Fruit fly (Drosophila melanogaster) whole organism, embryonic: ENCODE results near the gene CG14669.

ENCODE experiments used
- BEAF-32 ChIP-seq: fragments of 200-800 bp; sonication (Bioruptor generic); optimal IDR thresholded peaks from 3 replicates; lab custom pipeline; 2017; ENCODE audit warnings: missing biosample characterization, missing genetic modification characterization, mild to moderate bottlenecking, moderate library complexity, missing genetic modification reagents
- CG10979 ChIP-seq: fragments of 200-800 bp; sonication (Bioruptor generic); optimal IDR thresholded peaks from 2 replicates; lab custom pipeline; 2018; ENCODE audit warnings: missing biosample characterization, mild to moderate bottlenecking, missing genetic modification characterization, moderate library complexity
- CG11723 ChIP-seq: fragments of 200-800 bp; sonication (Bioruptor generic); optimal IDR thresholded peaks from 2 replicates; lab custom pipeline; 2017; ENCODE audit warnings: missing biosample characterization, mild to moderate bottlenecking, missing genetic modification characterization
- CG14710 ChIP-seq: fragments of 200-800 bp; sonication (Bioruptor generic); optimal IDR thresholded peaks from 3 replicates; lab custom pipeline; 2019; ENCODE audit warnings: missing biosample characterization, mild to moderate bottlenecking, missing genetic modification characterization, moderate library complexity
- CG14965 ChIP-seq: fragments of 200-800 bp; sonication (Bioruptor generic); optimal IDR thresholded peaks from 2 replicates; lab custom pipeline; 2016; ENCODE audit warnings: missing biosample characterization, missing genetic modification characterization, borderline replicate concordance
- CG15073 ChIP-seq: fragments of 200-800 bp; sonication (Bioruptor generic); optimal IDR thresholded peaks from 2 replicates; lab custom pipeline; 2016; ENCODE audit warnings: missing biosample characterization, missing genetic modification characterization
- CG1603 ChIP-seq: fragments of 200-800 bp; sonication (Bioruptor generic); optimal IDR thresholded peaks from 2 replicates; lab custom pipeline; 2019; ENCODE audit warnings: missing biosample characterization, mild to moderate bottlenecking, missing genetic modification characterization, moderate library complexity
- CG16813 ChIP-seq: fragments of 200-800 bp; sonication (Bioruptor generic); IDR thresholded peaks from 3 replicates; pipeline ENCODE4 v1.3.6; 2022; ENCODE audit warnings: missing biosample characterization, missing genetic modification characterization; ENCODE audit not compliant: partially characterized antibody
- CG17568 ChIP-seq: fragments of 200-800 bp; sonication (Bioruptor generic); optimal IDR thresholded peaks from 2 replicates; lab custom pipeline; 2018; ENCODE audit warnings: missing biosample characterization, mild to moderate bottlenecking, missing genetic modification characterization, moderate library complexity
- CG17829 ChIP-seq: fragments of 200-800 bp; optimal IDR thresholded peaks from 2 replicates; lab custom pipeline; 2019; ENCODE audit warnings: missing biosample characterization, mild to moderate bottlenecking, missing genetic modification characterization, moderate library complexity
- CG1792 ChIP-seq: fragments of 200-800 bp; sonication (Bioruptor generic); optimal IDR thresholded peaks from 2 replicates; lab custom pipeline; 2016; ENCODE audit warnings: missing biosample characterization, missing genetic modification characterization
- CG3065 ChIP-seq: fragments of 200-800 bp; sonication (Bioruptor generic); optimal IDR thresholded peaks from 2 replicates; lab custom pipeline; 2016; ENCODE audit warnings: missing biosample characterization, missing genetic modification characterization
- CG31224 ChIP-seq: fragments of 200-800 bp; sonication (Bioruptor generic); IDR thresholded peaks from 2 replicates; pipeline ENCODE4 v1.3.6; 2022; ENCODE audit warnings: missing biosample characterization, missing genetic modification characterization
- CG32767 ChIP-seq: fragments of 200-800 bp; sonication (Bioruptor generic); IDR thresholded peaks from 2 replicates; pipeline ENCODE4 v1.3.6; 2022; ENCODE audit warnings: missing biosample characterization, missing genetic modification characterization
- CG3995 ChIP-seq: fragments of 200-800 bp; sonication (Bioruptor generic); optimal IDR thresholded peaks from 3 replicates; lab custom pipeline; 2016; ENCODE audit warnings: missing biosample characterization, missing genetic modification characterization
- CG5245 ChIP-seq: fragments of 200-800 bp; sonication (Bioruptor generic); optimal IDR thresholded peaks from 3 replicates; lab custom pipeline; 2016; ENCODE audit warnings: missing biosample characterization, missing genetic modification characterization
- CG8281 ChIP-seq: fragments of 200-800 bp; sonication (Bioruptor generic); optimal IDR thresholded peaks from 2 replicates; lab custom pipeline; 2018; ENCODE audit warnings: missing biosample characterization, mild to moderate bottlenecking, missing genetic modification characterization, moderate library complexity
- CTCF ChIP-seq: fragments of 200-800 bp; sonication (Bioruptor generic); optimal IDR thresholded peaks from 2 replicates; lab custom pipeline; 2017; ENCODE audit warnings: missing biosample characterization, mild to moderate bottlenecking, missing genetic modification characterization, moderate library complexity
- Camta ChIP-seq: fragments of 200-800 bp; sonication (Bioruptor generic); optimal IDR thresholded peaks from 2 replicates; lab custom pipeline; 2016; ENCODE audit warnings: missing biosample characterization, missing genetic modification characterization
- D ChIP-seq, 2 experiments: fragments of 200-800 bp in 1 of 2; fragments of >200 bp in 1 of 2; sonication (Bioruptor generic) in 1 of 2; optimal IDR thresholded peaks; 2 replicates in 1 of 2; 3 replicates in 1 of 2; lab custom pipeline; 2017; ENCODE audit warnings: mild to moderate bottlenecking in 1 of 2, missing biosample characterization in 1 of 2, missing genetic modification characterization in 1 of 2, missing genetic modification reagents in 1 of 2
- Dek ChIP-seq: fragments of 200-800 bp; sonication (Bioruptor generic); optimal IDR thresholded peaks from 3 replicates; lab custom pipeline; 2019; ENCODE audit warnings: missing biosample characterization, mild to moderate bottlenecking, missing genetic modification characterization, moderate library complexity
- Doc2 ChIP-seq: fragments of 200-800 bp; sonication (Bioruptor generic); IDR thresholded peaks from 2 replicates; pipeline ENCODE4 v1.3.6; 2022; ENCODE audit warnings: missing biosample characterization, missing genetic modification characterization
- Eip74EF ChIP-seq, 2 experiments: fragments of 200-800 bp in 1 of 2; fragments of >200 bp in 1 of 2; sonication (Bioruptor generic) in 1 of 2; optimal IDR thresholded peaks; 2 replicates each; lab custom pipeline; 2017 to 2019; ENCODE audit warnings: missing biosample characterization in 2 of 2, missing genetic modification characterization in 2 of 2, mild to moderate bottlenecking in 1 of 2, moderate library complexity in 1 of 2
- Gsc ChIP-seq: fragments of 200-800 bp; sonication (Bioruptor generic); IDR thresholded peaks from 2 replicates; pipeline ENCODE4 v1.3.6; 2022; ENCODE audit warnings: missing biosample characterization, missing genetic modification characterization
- H15 ChIP-seq: fragments of 200-800 bp; sonication (Bioruptor generic); IDR thresholded peaks from 3 replicates; pipeline ENCODE4 v1.3.6; 2022; ENCODE audit warnings: missing biosample characterization, missing genetic modification characterization
- HLH4C ChIP-seq: fragments of 200-800 bp; sonication (Bioruptor generic); IDR thresholded peaks from 3 replicates; pipeline ENCODE4 v1.3.6; 2022; ENCODE audit warnings: missing biosample characterization, missing genetic modification characterization; ENCODE audit not compliant: partially characterized antibody
- Hey ChIP-seq: fragments of 200-800 bp; sonication (Bioruptor generic); optimal IDR thresholded peaks from 3 replicates; lab custom pipeline; 2018; ENCODE audit warnings: missing biosample characterization, mild to moderate bottlenecking, missing genetic modification characterization
- HmgD ChIP-seq: fragments of 200-800 bp; sonication (Bioruptor generic); optimal IDR thresholded peaks from 3 replicates; lab custom pipeline; 2016; ENCODE audit warnings: missing biosample characterization, missing genetic modification characterization
- Lim3 ChIP-seq: fragments of 200-800 bp; sonication (Bioruptor generic); IDR thresholded peaks from 2 replicates; pipeline ENCODE4 v1.3.6; 2022; ENCODE audit warnings: missing biosample characterization, missing genetic modification characterization
- Max ChIP-seq: fragments of 200-800 bp; sonication (Bioruptor generic); optimal IDR thresholded peaks from 2 replicates; lab custom pipeline; 2016; ENCODE audit warnings: missing biosample characterization, mild to moderate bottlenecking, missing genetic modification characterization
- Meics ChIP-seq: fragments of 200-800 bp; sonication (Bioruptor generic); optimal IDR thresholded peaks from 2 replicates; lab custom pipeline; 2017; ENCODE audit warnings: missing biosample characterization, mild to moderate bottlenecking, missing genetic modification characterization
- Mes4 ChIP-seq: fragments of 200-800 bp; sonication (Bioruptor generic); optimal IDR thresholded peaks from 2 replicates; lab custom pipeline; 2016; ENCODE audit warnings: missing biosample characterization, missing genetic modification characterization
- Ssrp ChIP-seq: fragments of 200-800 bp; sonication (Bioruptor generic); optimal IDR thresholded peaks from 2 replicates; lab custom pipeline; 2018; ENCODE audit warnings: missing biosample characterization, mild to moderate bottlenecking, missing genetic modification characterization, moderate library complexity
- Xrp1 ChIP-seq: fragments of 200-800 bp; sonication (Bioruptor generic); IDR thresholded peaks from 2 replicates; pipeline ENCODE4 v1.3.6; 2022; ENCODE audit warnings: missing biosample characterization, missing genetic modification characterization
- al ChIP-seq: fragments of 200-800 bp; sonication (Bioruptor generic); IDR thresholded peaks from 2 replicates; pipeline ENCODE4 v1.3.6; 2022; ENCODE audit warnings: missing biosample characterization, missing genetic modification characterization
- bab2 ChIP-seq: fragments of 200-800 bp; sonication (Bioruptor generic); optimal IDR thresholded peaks from 2 replicates; lab custom pipeline; 2016; ENCODE audit warnings: missing biosample characterization, missing genetic modification characterization
- chm ChIP-seq: fragments of 200-800 bp; sonication (Bioruptor generic); IDR thresholded peaks from 2 replicates; pipeline ENCODE4 v1.3.6; 2022; ENCODE audit warnings: missing biosample characterization, missing genetic modification characterization
- crc ChIP-seq: fragments of 200-800 bp; sonication (Bioruptor generic); optimal IDR thresholded peaks from 2 replicates; lab custom pipeline; 2016; ENCODE audit warnings: missing biosample characterization, missing genetic modification characterization
- dysf ChIP-seq: fragments of 200-800 bp; sonication (Bioruptor generic); IDR thresholded peaks from 3 replicates; pipeline ENCODE4 v1.3.6; 2022; ENCODE audit warnings: missing biosample characterization, missing genetic modification characterization
- gce ChIP-seq: fragments of 200-800 bp; sonication (Bioruptor generic); IDR thresholded peaks from 3 replicates; pipeline ENCODE4 v1.3.6; 2022; ENCODE audit warnings: missing biosample characterization, missing genetic modification characterization
- hth ChIP-seq: fragments of >200 bp; optimal IDR thresholded peaks from 2 replicates; lab custom pipeline; 2017; ENCODE audit warnings: inconsistent platforms
- ind ChIP-seq: fragments of 200-800 bp; sonication (Bioruptor generic); optimal IDR thresholded peaks from 3 replicates; lab custom pipeline; 2016; ENCODE audit warnings: missing biosample characterization, missing genetic modification characterization
- jigr1 ChIP-seq: fragments of 200-800 bp; sonication (Bioruptor generic); IDR thresholded peaks from 3 replicates; pipeline ENCODE4 v1.3.6; 2022; ENCODE audit warnings: missing biosample characterization, missing genetic modification characterization
- lilli ChIP-seq: fragments of 200-800 bp; sonication (Bioruptor generic); optimal IDR thresholded peaks from 3 replicates; lab custom pipeline; 2016; ENCODE audit warnings: missing biosample characterization, missing genetic modification characterization
- psq ChIP-seq: fragments of 200-800 bp; sonication (Bioruptor generic); optimal IDR thresholded peaks from 2 replicates; lab custom pipeline; 2017; ENCODE audit warnings: missing biosample characterization, missing genetic modification characterization
- pum ChIP-seq: fragments of 200-800 bp; sonication (Bioruptor generic); optimal IDR thresholded peaks from 2 replicates; lab custom pipeline; 2016; ENCODE audit warnings: missing biosample characterization, missing genetic modification characterization
- salm ChIP-seq: fragments of 200-800 bp; sonication (Bioruptor generic); optimal IDR thresholded peaks from 2 replicates; lab custom pipeline; 2018; ENCODE audit warnings: missing biosample characterization, mild to moderate bottlenecking, missing genetic modification characterization
- schlank ChIP-seq: fragments of 200-800 bp; sonication (Bioruptor generic); optimal IDR thresholded peaks from 2 replicates; lab custom pipeline; 2018; ENCODE audit warnings: missing biosample characterization, mild to moderate bottlenecking, missing genetic modification characterization
- sob ChIP-seq: fragments of 200-800 bp; sonication (Bioruptor generic); IDR thresholded peaks from 2 replicates; pipeline ENCODE4 v1.3.6; 2022; ENCODE audit warnings: missing biosample characterization, missing genetic modification characterization
- sug ChIP-seq: fragments of 200-800 bp; optimal IDR thresholded peaks from 2 replicates; lab custom pipeline; 2019; ENCODE audit warnings: missing biosample characterization, mild to moderate bottlenecking, missing genetic modification characterization, moderate library complexity
- unc-4 ChIP-seq: fragments of 200-800 bp; sonication (Bioruptor generic); IDR thresholded peaks from 2 replicates; pipeline ENCODE4 v1.3.6; 2022; ENCODE audit warnings: missing biosample characterization, missing genetic modification characterization; ENCODE audit not compliant: partially characterized antibody

Gene CG14669

dm6 chr3R:5393742-5394391 lies 20.5 kb upstream of the CG14669 start, which contains the start of gene CG1172 (continued):
- TF ChIP-seq CG14965 (GFP tag; lab: Kevin White, UChicago) (no peak), crc (GFP tag; lab: Kevin White, UChicago) (no peak), salm (tag; lab: Kevin White, UChicago) (no peak), bab2 (GFP tag; lab: Kevin White, UChicago) (no peak), Lim3 (GFP tag; lab: Robert Waterston, UW) (no peak), Ssrp (no peak), CG11723 (no peak), CG32767 (GFP tag; lab: Robert Waterston, UW) (no peak), unc-4 (GFP tag; lab: Robert Waterston, UW) (peak; percentile 82), CG8281 (tag; lab: Kevin White, UChicago) (no peak), sob (GFP tag; lab: Robert Waterston, UW) (no peak), schlank (tag; lab: Kevin White, UChicago) (no peak), CG17568 (no peak), CG5245 (no peak), CG16813 (peak; percentile 79), Max (GFP tag; lab: Kevin White, UChicago) (no peak), CG10979 (tag; lab: Kevin White, UChicago) (peak; percentile 10), Mes4 (GFP tag; lab: Kevin White, UChicago) (no peak), hth (lab: Kevin White, UChicago) (no peak), Hey (tag; lab: Kevin White, UChicago) (no peak), lilli (GFP tag; lab: Kevin White, UChicago) (no peak), al (GFP tag; lab: Robert Waterston, UW) (no peak), CG1792 (GFP tag; lab: Kevin White, UChicago) (no peak), BEAF-32 (GFP tag; lab: Kevin White, UChicago) (peak; percentile 81), Gsc (GFP tag; lab: Robert Waterston, UW) (no peak), CG3065 (GFP tag; lab: Kevin White, UChicago) (no peak), jigr1 (no peak), Camta (GFP tag; lab: Kevin White, UChicago) (no peak), psq (no peak), sug (tag; lab: Kevin White, UChicago) (peak; percentile 25), Eip74EF (GFP tag; optimal IDR thresholded peaks at IDR 0.05; lab: Kevin White, UChicago) (no peak), HLH4C (GFP tag; lab: Robert Waterston, UW) (peak; percentile 69), ind (no peak), CG31224 (GFP tag; lab: Robert Waterston, UW) (no peak), CG1603 (tag; lab: Kevin White, UChicago) (peak; percentile 81), chm (GFP tag; lab: Robert Waterston, UW) (no peak), CG17829 (tag; lab: Kevin White, UChicago) (no peak), CG14710 (tag; lab: Kevin White, UChicago) (peak; percentile 63), HmgD (GFP tag; lab: Kevin White, UChicago) (no peak), Xrp1 (no peak), dysf (GFP tag; lab: Robert Waterston, UW) (no peak), gce (no peak), pum (GFP tag; lab: Kevin White, UChicago) (no peak), CG3995 (GFP tag; lab: Kevin White, UChicago) (no peak), Meics (peak; percentile 5), CG15073 (no peak), D (optimal IDR thresholded peaks at IDR 0.05; lab: Kevin White, UChicago) (peak; percentile 37), D (GFP tag; optimal IDR thresholded peaks at IDR 0.05; lab: Kevin White, UChicago) (no peak), Dek (no peak), CTCF (GFP tag; lab: Kevin White, UChicago) (peak; percentile 7), H15 (GFP tag; lab: Robert Waterston, UW) (no peak), Doc2 (GFP tag; lab: Robert Waterston, UW) (no peak)
